Worm (Caenorhabditis elegans) whole organism, midembryonic: ENCODE measurements around the gene fbxa-206.

ENCODE experiments used
- T22C8.4 ChIP-seq: fragments of 200-800 bp; sonication (Bioruptor generic); IDR thresholded peaks from 2 replicates; pipeline ENCODE4 v1.3.6; 2022; ENCODE audit warnings: missing genetic modification characterization, missing compliant biosample characterization
- flt-1 ChIP-seq: fragments of 200-800 bp; sonication (Bioruptor generic); IDR thresholded peaks from 2 replicates; pipeline ENCODE4 v1.3.6; 2022; ENCODE audit warnings: missing genetic modification characterization, missing compliant biosample characterization
- klf-2 ChIP-seq: fragments of 200-800 bp; sonication (Bioruptor generic); conservative IDR thresholded peaks from 2 replicates; pipeline ENCODE4 v1.3.6; 2022; ENCODE audit warnings: missing genetic modification reagents, missing genetic modification characterization, missing compliant biosample characterization
- tab-1 ChIP-seq: fragments of 200-800 bp; sonication (Bioruptor generic); IDR thresholded peaks from 2 replicates; pipeline ENCODE4 v1.3.6; 2022; ENCODE audit warnings: missing genetic modification characterization, missing compliant biosample characterization
- ztf-23 ChIP-seq: fragments of 200-800 bp; sonication (Bioruptor generic); IDR thresholded peaks from 2 replicates; pipeline ENCODE4 v1.3.6; 2022; ENCODE audit warnings: missing genetic modification reagents, missing genetic modification characterization, missing compliant biosample characterization

DNA sequence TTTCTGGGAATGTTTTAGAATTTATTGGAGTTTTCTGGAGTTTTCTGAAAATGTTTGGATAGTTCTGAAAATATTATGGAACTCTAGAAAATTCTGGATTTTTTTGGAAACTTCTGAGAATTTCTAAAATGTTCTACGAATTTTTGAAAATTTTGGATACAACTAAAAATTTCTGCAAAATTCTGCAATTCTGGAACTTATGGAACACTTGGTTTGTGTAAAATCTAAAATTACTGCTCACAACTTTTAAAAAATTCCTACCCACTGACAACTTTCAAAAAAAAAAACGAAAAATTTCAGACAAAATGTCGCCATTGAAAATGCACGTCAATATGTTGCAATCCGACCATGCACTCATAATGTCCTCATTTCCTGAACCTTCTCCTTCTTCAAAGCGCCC lies 13.7 kb downstream of the fbxa-206 start, which contains the start of gene nhr-262:
- TF ChIP-seq flt-1 (GFP tag; lab: Robert Waterston, UW) (no peak), ztf-23 (GFP tag; lab: Robert Waterston, UW) (no peak), klf-2 (GFP tag; lab: Robert Waterston, UW) (no peak), T22C8.4 (no peak), tab-1 (GFP tag; lab: Robert Waterston, UW) (no peak)
